Worm (Caenorhabditis elegans) whole organism, early embryonic: Measurements from ENCODE around the gene F58F9.4.
"Not testable (repeated sequence)": the region's sequence is repeated elsewhere in the genome, so short reads cannot be mapped to it uniquely, and the experiment has no call there.

Source experiments
- ama-1 ChIP-seq: fragments of 150-350 bp; optimal IDR thresholded peaks from 2 replicates; lab custom pipeline; 2014
- flt-1 ChIP-seq: fragments of 200-800 bp; sonication (Bioruptor generic); IDR thresholded peaks from 2 replicates; pipeline ENCODE4 v1.3.6; 2022; ENCODE audit warnings: missing genetic modification characterization, missing compliant biosample characterization
- tbx-37 ChIP-seq: fragments of 200-800 bp; sonication (Bioruptor generic); conservative IDR thresholded peaks from 2 replicates; pipeline ENCODE4 v1.3.6; 2022; ENCODE audit warnings: missing genetic modification reagents, missing genetic modification characterization, missing compliant biosample characterization

- not testable (repeated sequence) for TF ChIP-seq tbx-37 (GFP tag; lab: Robert Waterston, UW); flt-1 (GFP tag; lab: Robert Waterston, UW); ama-1
These were observed 22.2 kb downstream of the F58F9.4 start, which contains the start of gene T13A10.2 for ce11 chrIV:6253000-6253399.
